Worm (Caenorhabditis elegans): ENCODE results near the gene C29F7.10.

C29F7.10 gene

ce11 chrX:13469047-13469633 is 37.9 kb upstream of the C29F7.10 start, which contains the start of gene col-184:
TSS of gene col-184 (plus strand) at chrX:13469455.
- peak; percentile 28; the same call in 1 of the 2 replicates for TF ChIP-seq dmd-6 (GFP tag; IDR thresholded peaks at IDR 0.05)
- 0 out of 2 replicates have a peak, but pooled peaks have one; percentile 31 for TF ChIP-seq ceh-20 (GFP tag; IDR thresholded peaks at IDR 0.05)
- TF ChIP-seq lin-15B (tag; optimal IDR thresholded peaks at IDR 0.05) = no peak
- peak in 1 of 2 experiments; percentile 94 for TF ChIP-seq unc-62 (GFP tag; optimal IDR thresholded peaks at IDR 0.05 in 1 of 2)
- no peak for TF ChIP-seq unc-62 (tag; optimal IDR thresholded peaks at IDR 0.05)
- peak; percentile 37 for TF ChIP-seq nhr-28 (tag; optimal IDR thresholded peaks at IDR 0.05)
- TF ChIP-seq daf-19 (GFP tag; conservative IDR thresholded peaks at IDR 0.05) = no peak

ce11 chrX:13466926-13467866 is 35.9 kb upstream of the C29F7.10 start, which contains the start of gene col-183:
TSS of gene col-183 (minus strand) at chrX:13467764.
- TF ChIP-seq hmg-1.1 (GFP tag; IDR thresholded peaks at IDR 0.05) (no peak), unc-62 (GFP tag; optimal IDR thresholded peaks at IDR 0.05 in 1 of 2) (peak in 1 of 2 experiments; percentile 99), unc-62 (tag; optimal IDR thresholded peaks at IDR 0.05) (no peak), Y48G9A.11 (GFP tag; IDR thresholded peaks at IDR 0.05) (no peak), dpl-1 (GFP tag; optimal IDR thresholded peaks at IDR 0.05) (no peak), set-16 (GFP tag; IDR thresholded peaks at IDR 0.05) (peak; percentile 96), pha-4 (GFP tag; IDR thresholded peaks at IDR 0.05) (peak; percentile 7; the same call in 1 of the 2 replicates), pha-4 (tag; optimal IDR thresholded peaks at IDR 0.05) (no peak), zfp-3 (GFP tag; conservative IDR thresholded peaks at IDR 0.05) (no peak), D1046.2 (GFP tag; IDR thresholded peaks at IDR 0.05) (no peak), tra-1 (GFP tag; IDR thresholded peaks at IDR 0.05) (no peak), nhr-76 (tag; optimal IDR thresholded peaks at IDR 0.05) (no peak)

DNA sequence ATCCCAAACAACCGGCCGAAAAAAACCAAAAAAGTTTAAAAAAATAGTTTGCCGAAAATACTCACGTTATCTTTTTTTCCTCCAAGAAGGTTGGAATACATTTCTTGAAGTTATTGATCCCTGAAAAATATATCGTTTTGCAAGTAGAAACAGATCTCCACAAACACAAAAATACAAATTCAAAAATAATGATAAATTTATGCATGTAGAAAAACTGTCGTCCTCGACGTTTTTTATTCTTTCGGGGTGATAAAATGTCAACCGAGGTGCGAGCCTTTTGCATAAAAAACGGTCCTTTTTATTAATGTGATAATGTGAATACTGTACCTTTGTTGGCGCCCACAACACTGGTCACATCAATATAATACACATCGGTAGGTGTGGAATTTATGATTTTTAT is 32.5 kb upstream of the C29F7.10 start, which contains the start of gene F02D10.2:
Gene F02D10.2, minus strand, starts transcription at position 101 of the 400 bp plus-strand sequence.
- TF ChIP-seq nhr-41 (GFP tag; IDR thresholded peaks at IDR 0.05) (no peak), attf-4 (tag; optimal IDR thresholded peaks at IDR 0.05) (no peak), snpc-4 (tag; optimal IDR thresholded peaks at IDR 0.05) (no peak), nhr-11 (tag; optimal IDR thresholded peaks at IDR 0.05) (no peak), daf-16 (GFP tag; optimal IDR thresholded peaks at IDR 0.05) (no peak), daf-16 (tag; optimal IDR thresholded peaks at IDR 0.05) (no peak), Y105C5A.15 (GFP tag; IDR thresholded peaks at IDR 0.05) (no peak), hlh-30 (tag; optimal IDR thresholded peaks at IDR 0.05; ENCODE audit: insufficient read depth) (no peak), F44E2.7 (GFP tag; IDR thresholded peaks at IDR 0.05) (no peak), ceh-32 (tag; optimal IDR thresholded peaks at IDR 0.05; ENCODE audit: poor library complexity) (no peak), nhr-25 (tag; optimal IDR thresholded peaks at IDR 0.05; ENCODE audit: borderline replicate concordance, insufficient read depth) (no peak), daf-12 (tag; optimal IDR thresholded peaks at IDR 0.05) (no peak), lir-3 (tag; optimal IDR thresholded peaks at IDR 0.05) (no peak), fos-1 (tag; optimal IDR thresholded peaks at IDR 0.05) (no peak), dpl-1 (GFP tag; optimal IDR thresholded peaks at IDR 0.05) (no peak), hmg-1.1 (GFP tag; IDR thresholded peaks at IDR 0.05) (no peak), hif-1 (tag; optimal IDR thresholded peaks at IDR 0.05) (no peak), ama-1 (optimal IDR thresholded peaks at IDR 0.05) (no peak), aly-2 (tag; optimal IDR thresholded peaks at IDR 0.05) (no peak)

DNA sequence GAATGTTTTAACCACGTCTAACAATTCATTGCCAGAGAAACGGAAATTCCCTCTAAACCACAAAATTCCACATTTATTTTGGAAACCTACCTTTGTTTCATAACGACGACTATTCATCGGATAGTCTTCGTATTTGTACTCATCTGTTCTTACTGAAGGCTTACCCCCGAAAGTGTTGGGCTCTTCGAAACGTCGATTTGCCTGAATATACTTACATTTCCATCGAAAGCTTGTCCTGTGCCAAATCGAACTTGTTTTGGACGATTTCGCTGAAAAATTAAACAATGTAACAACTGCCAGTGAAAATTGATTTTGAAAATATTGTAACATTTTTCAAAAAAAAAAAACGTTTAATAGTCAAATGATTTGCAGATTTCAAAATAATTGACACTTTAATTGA is 31.2 kb upstream of the C29F7.10 start, which contains the start of gene F02D10.3:
Gene F02D10.3, minus strand, starts transcription at position 101 of the 400 bp plus-strand sequence.
- TF ChIP-seq T20F7.1 (GFP tag; optimal IDR thresholded peaks at IDR 0.05) = no peak
- TF ChIP-seq ceh-20 (GFP tag; IDR thresholded peaks at IDR 0.05) = no peak
- TF ChIP-seq lir-3 (tag; optimal IDR thresholded peaks at IDR 0.05) = no peak
- TF ChIP-seq nhr-25 (tag; optimal IDR thresholded peaks at IDR 0.05; ENCODE audit: borderline replicate concordance, insufficient read depth) = no peak
- TF ChIP-seq hlh-11 (tag; optimal IDR thresholded peaks at IDR 0.05) = no peak
- no peak for TF ChIP-seq unc-39 (tag; optimal IDR thresholded peaks at IDR 0.05)
- no peak for TF ChIP-seq hmg-1.1 (GFP tag; IDR thresholded peaks at IDR 0.05)
- TF ChIP-seq mxl-3 (GFP tag; optimal IDR thresholded peaks at IDR 0.05) = no peak
- no peak for TF ChIP-seq dmd-8 (GFP tag; IDR thresholded peaks at IDR 0.05)
